Worm (Caenorhabditis elegans): Measurements from ENCODE around the gene alh-4.

alh-4 gene

ce11 chrV:6427433-6427832, 2.3 kb downstream of the alh-4 start (continued):
- TF ChIP-seq egl-44 (GFP tag; IDR thresholded peaks at IDR 0.05) (no peak), madf-8 (GFP tag; conservative IDR thresholded peaks at IDR 0.05) (no peak), snpc-1.3 (tag; optimal IDR thresholded peaks at IDR 0.05; ENCODE audit: insufficient read depth) (no peak), aptf-2 (GFP tag; conservative IDR thresholded peaks at IDR 0.05) (no peak), tlf-1 (GFP tag; optimal IDR thresholded peaks at IDR 0.05) (no peak), rec-8 (tag; optimal IDR thresholded peaks at IDR 0.05) (no peak), lsy-27 (tag; optimal IDR thresholded peaks at IDR 0.05; ENCODE audit: borderline replicate concordance, insufficient read depth) (no peak), nhr-27 (tag; optimal IDR thresholded peaks at IDR 0.05) (no peak), D2030.7 (GFP tag; IDR thresholded peaks at IDR 0.05) (peak; percentile 13; the same call in 1 of the 2 replicates), sdz-38 (tag; optimal IDR thresholded peaks at IDR 0.05) (no peak), athp-1 (tag; optimal IDR thresholded peaks at IDR 0.05) (no peak), sptf-2 (GFP tag; optimal IDR thresholded peaks at IDR 0.05) (no peak), F57A8.1 (GFP tag; optimal IDR thresholded peaks at IDR 0.05) (no peak), Y95B8A.8 (GFP tag; IDR thresholded peaks at IDR 0.05) (0 out of 2 replicates have a peak, but pooled peaks have one; percentile 45), F39B2.1 (GFP tag; IDR thresholded peaks at IDR 0.05) (no peak), snpc-3.4 (tag; optimal IDR thresholded peaks at IDR 0.05) (no peak), nhr-179 (tag; optimal IDR thresholded peaks at IDR 0.05) (no peak), efl-1 (GFP tag; optimal IDR thresholded peaks at IDR 0.05) (no peak), pha-4 (tag; optimal IDR thresholded peaks at IDR 0.05) (no peak), C06A6.2 (GFP tag; conservative IDR thresholded peaks at IDR 0.05) (no peak)

DNA sequence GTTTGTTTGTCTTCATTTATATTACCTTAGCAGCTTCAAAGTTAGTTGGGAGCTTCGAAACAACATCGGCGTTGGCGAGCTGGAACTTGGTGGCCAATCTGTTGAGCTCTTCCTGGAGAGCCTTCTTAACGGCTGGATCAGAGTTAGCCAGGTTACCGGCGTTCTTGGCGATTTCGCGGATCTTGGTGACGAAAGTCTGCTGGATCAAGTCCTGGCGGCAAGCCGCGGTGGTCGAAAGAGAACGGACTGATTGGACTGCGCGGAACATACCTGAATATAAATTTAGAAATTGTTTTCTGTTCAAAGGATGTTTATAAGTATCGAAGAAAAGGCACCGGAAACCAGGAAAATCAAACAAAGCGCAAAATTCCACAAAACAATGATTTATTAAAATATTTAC, 2.9 kb downstream of the alh-4 start, which contains the start of gene atp-4:
Gene atp-4, minus strand, starts transcription at position 270 of the 400 bp plus-strand sequence.
- TF ChIP-seq Y53G8AR.9 (GFP tag; conservative IDR thresholded peaks at IDR 0.05) (0 out of 2 replicates have a peak, but pooled peaks have one; percentile 50), xnd-1 (tag; optimal IDR thresholded peaks at IDR 0.05) (no peak), F57C9.4 (tag; optimal IDR thresholded peaks at IDR 0.05) (no peak), ama-1 (optimal IDR thresholded peaks at IDR 0.05) (no peak), ama-1 (GFP tag; optimal IDR thresholded peaks at IDR 0.05) (peak in 1 of 2 experiments; percentile 20), F55B11.4 (tag; optimal IDR thresholded peaks at IDR 0.05; ENCODE audit: borderline replicate concordance, insufficient read depth) (no peak), die-1 (tag; optimal IDR thresholded peaks at IDR 0.05) (no peak), repo-1 (tag; optimal IDR thresholded peaks at IDR 0.05) (no peak), ceh-100 (GFP tag; IDR thresholded peaks at IDR 0.05) (no peak), aptf-2 (GFP tag; conservative IDR thresholded peaks at IDR 0.05) (no peak), tbp1 (GFP tag; optimal IDR thresholded peaks at IDR 0.05) (no peak), T07F8.4 (tag; optimal IDR thresholded peaks at IDR 0.05) (no peak), snpc-1.1 (tag; optimal IDR thresholded peaks at IDR 0.05; ENCODE audit: insufficient read depth) (no peak), aptf-3 (GFP tag; IDR thresholded peaks at IDR 0.05) (no peak), lin-35 (GFP tag; optimal IDR thresholded peaks at IDR 0.05) (no peak), somi-1 (GFP tag; optimal IDR thresholded peaks at IDR 0.05) (no peak), nhr-80 (tag; optimal IDR thresholded peaks at IDR 0.05) (no peak), tlf-1 (GFP tag; optimal IDR thresholded peaks at IDR 0.05) (no peak), lir-1 (GFP tag; conservative IDR thresholded peaks at IDR 0.05) (no peak), rpc-1 (optimal IDR thresholded peaks at IDR 0.05) (no peak), rpc-1 (tag; optimal IDR thresholded peaks at IDR 0.05) (no peak), egl-18 (GFP tag; IDR thresholded peaks at IDR 0.05) (no peak), ccch-3 (GFP tag; optimal IDR thresholded peaks at IDR 0.05) (no peak), unc-62 (GFP tag; optimal IDR thresholded peaks at IDR 0.05) (no peak), attf-6 (GFP tag; IDR thresholded peaks at IDR 0.05) (0 out of 2 replicates have a peak, but pooled peaks have one; percentile 15), mcd-1 (GFP tag; IDR thresholded peaks at IDR 0.05) (no peak), ceh-27 (GFP tag; optimal IDR thresholded peaks at IDR 0.05) (no peak), lin-26 (GFP tag; IDR thresholded peaks at IDR 0.05) (peak; percentile 46; the same call in 1 of the 2 replicates), akir-1 (GFP tag; optimal IDR thresholded peaks at IDR 0.05) (no peak), pbrm-1 (GFP tag; IDR thresholded peaks at IDR 0.05) (no peak), fkh-3 (tag; optimal IDR thresholded peaks at IDR 0.05) (no peak)

All from whole organism, young adult.